Worm (Caenorhabditis elegans): ENCODE data around the gene srx-137.

DNA sequence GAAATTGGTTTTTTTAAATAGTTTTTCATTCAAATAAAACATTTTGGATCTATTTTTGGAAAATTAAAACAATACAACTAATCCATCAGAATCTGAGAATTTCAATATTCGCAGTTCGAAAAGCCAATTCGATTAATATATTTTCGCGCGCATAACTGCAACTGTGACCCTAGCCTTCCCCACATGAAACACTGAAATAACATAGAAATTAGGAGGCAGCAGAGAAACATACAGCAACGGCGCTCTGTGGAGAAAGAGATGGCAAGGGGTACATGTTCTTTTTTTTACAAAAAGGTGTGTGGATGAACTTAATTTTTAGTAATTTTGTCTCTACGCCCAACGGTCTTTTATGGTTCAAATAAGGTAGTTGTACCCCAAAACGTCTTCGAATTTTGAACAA, 17.6 kb downstream of the srx-137 start:
- peak; percentile 56 for TF ChIP-seq pha-4 (tag; optimal IDR thresholded peaks at IDR 0.05)
- TF ChIP-seq daf-12 (tag; optimal IDR thresholded peaks at IDR 0.05): no peak

Data from whole organism, L3 larva.